Worm (Caenorhabditis elegans): ENCODE data around the gene C33D9.10.

C33D9.10 gene

ce11 chrIV:8762471-8762870 is 25.5 kb downstream of the C33D9.10 start:
- TF ChIP-seq ref-1 (GFP tag; conservative IDR thresholded peaks at IDR 0.05), result no peak
- peak; percentile 47 for TF ChIP-seq cog-1 (tag; optimal IDR thresholded peaks at IDR 0.05)
- no peak for TF ChIP-seq med-1 (GFP tag; optimal IDR thresholded peaks at IDR 0.05; ENCODE audit: insufficient read depth)
- no peak for TF ChIP-seq flt-1 (GFP tag; IDR thresholded peaks at IDR 0.05)
- no peak for TF ChIP-seq klf-2 (GFP tag; conservative IDR thresholded peaks at IDR 0.05)
- TF ChIP-seq ztf-23 (GFP tag; IDR thresholded peaks at IDR 0.05), result no peak
- TF ChIP-seq T22C8.4 (GFP tag; IDR thresholded peaks at IDR 0.05), result peak; percentile 74
- no peak for TF ChIP-seq tab-1 (GFP tag; IDR thresholded peaks at IDR 0.05)
- TF ChIP-seq ztf-29 (GFP tag; IDR thresholded peaks at IDR 0.05), result no peak

ce11 chrIV:8761896-8762295 is 26.1 kb downstream of the C33D9.10 start, which contains the start of the genes F20C5.11 and klp-11:
Gene F20C5.11, minus strand, starts transcription at chrIV:8761996.
Gene klp-11, minus strand, starts transcription at chrIV:8762066.
- TF ChIP-seq tab-1 (GFP tag; IDR thresholded peaks at IDR 0.05) (no peak), T22C8.4 (GFP tag; IDR thresholded peaks at IDR 0.05) (no peak), ztf-29 (GFP tag; IDR thresholded peaks at IDR 0.05) (no peak), med-1 (GFP tag; optimal IDR thresholded peaks at IDR 0.05; ENCODE audit: insufficient read depth) (no peak), cog-1 (tag; optimal IDR thresholded peaks at IDR 0.05) (no peak), klf-2 (GFP tag; conservative IDR thresholded peaks at IDR 0.05) (no peak), ref-1 (GFP tag; conservative IDR thresholded peaks at IDR 0.05) (no peak), ztf-23 (GFP tag; IDR thresholded peaks at IDR 0.05) (no peak), flt-1 (GFP tag; IDR thresholded peaks at IDR 0.05) (no peak)

ce11 chrIV:8758620-8759019 is 29.3 kb downstream of the C33D9.10 start:
- TF ChIP-seq cog-1 (tag; optimal IDR thresholded peaks at IDR 0.05), result no peak
- TF ChIP-seq ref-1 (GFP tag; conservative IDR thresholded peaks at IDR 0.05), result no peak
- no peak for TF ChIP-seq med-1 (GFP tag; optimal IDR thresholded peaks at IDR 0.05; ENCODE audit: insufficient read depth)
- no peak for TF ChIP-seq T22C8.4 (GFP tag; IDR thresholded peaks at IDR 0.05)
- TF ChIP-seq klf-2 (GFP tag; conservative IDR thresholded peaks at IDR 0.05), result no peak
- no peak for TF ChIP-seq ztf-29 (GFP tag; IDR thresholded peaks at IDR 0.05)
- no peak for TF ChIP-seq flt-1 (GFP tag; IDR thresholded peaks at IDR 0.05)

ce11 chrIV:8757729-8758128 is 30.2 kb downstream of the C33D9.10 start:
- TF ChIP-seq T22C8.4 (GFP tag; IDR thresholded peaks at IDR 0.05) (no peak), med-1 (GFP tag; optimal IDR thresholded peaks at IDR 0.05; ENCODE audit: insufficient read depth) (no peak), flt-1 (GFP tag; IDR thresholded peaks at IDR 0.05) (no peak), cog-1 (tag; optimal IDR thresholded peaks at IDR 0.05) (no peak), klf-2 (GFP tag; conservative IDR thresholded peaks at IDR 0.05) (no peak), tab-1 (GFP tag; IDR thresholded peaks at IDR 0.05) (no peak), ref-1 (GFP tag; conservative IDR thresholded peaks at IDR 0.05) (no peak), ztf-23 (GFP tag; IDR thresholded peaks at IDR 0.05) (no peak), ztf-29 (GFP tag; IDR thresholded peaks at IDR 0.05) (no peak)

- no peak for TF ChIP-seq flt-1 (GFP tag; IDR thresholded peaks at IDR 0.05)
- TF ChIP-seq tab-1 (GFP tag; IDR thresholded peaks at IDR 0.05), result no peak
- no peak for TF ChIP-seq T22C8.4 (GFP tag; IDR thresholded peaks at IDR 0.05)
- TF ChIP-seq klf-2 (GFP tag; conservative IDR thresholded peaks at IDR 0.05), result no peak
- TF ChIP-seq ztf-29 (GFP tag; IDR thresholded peaks at IDR 0.05), result no peak
- TF ChIP-seq med-1 (GFP tag; optimal IDR thresholded peaks at IDR 0.05; ENCODE audit: insufficient read depth), result no peak
- no peak for TF ChIP-seq ref-1 (GFP tag; conservative IDR thresholded peaks at IDR 0.05)
- TF ChIP-seq ztf-23 (GFP tag; IDR thresholded peaks at IDR 0.05), result no peak
- no peak for TF ChIP-seq cog-1 (tag; optimal IDR thresholded peaks at IDR 0.05)
Measured at ce11 chrIV:8754727-8755126, 33.2 kb downstream of the C33D9.10 start, which contains the start of gene elli-1. Gene elli-1, minus strand, starts transcription at chrIV:8754827.

ce11 chrIV:8754146-8754545 is 33.8 kb downstream of the C33D9.10 start:
- no peak for TF ChIP-seq flt-1 (GFP tag; IDR thresholded peaks at IDR 0.05)
- no peak for TF ChIP-seq T22C8.4 (GFP tag; IDR thresholded peaks at IDR 0.05)
- TF ChIP-seq klf-2 (GFP tag; conservative IDR thresholded peaks at IDR 0.05), result no peak
- no peak for TF ChIP-seq tab-1 (GFP tag; IDR thresholded peaks at IDR 0.05)
- no peak for TF ChIP-seq ztf-23 (GFP tag; IDR thresholded peaks at IDR 0.05)
- TF ChIP-seq ztf-29 (GFP tag; IDR thresholded peaks at IDR 0.05), result no peak
- no peak for TF ChIP-seq cog-1 (tag; optimal IDR thresholded peaks at IDR 0.05)
- TF ChIP-seq med-1 (GFP tag; optimal IDR thresholded peaks at IDR 0.05; ENCODE audit: insufficient read depth), result no peak
- no peak for TF ChIP-seq ref-1 (GFP tag; conservative IDR thresholded peaks at IDR 0.05)

- TF ChIP-seq ztf-23 (GFP tag; IDR thresholded peaks at IDR 0.05) (no peak), klf-2 (GFP tag; conservative IDR thresholded peaks at IDR 0.05) (no peak), ztf-29 (GFP tag; IDR thresholded peaks at IDR 0.05) (no peak), ref-1 (GFP tag; conservative IDR thresholded peaks at IDR 0.05) (no peak), cog-1 (tag; optimal IDR thresholded peaks at IDR 0.05) (no peak), T22C8.4 (GFP tag; IDR thresholded peaks at IDR 0.05) (no peak), med-1 (GFP tag; optimal IDR thresholded peaks at IDR 0.05; ENCODE audit: insufficient read depth) (no peak), tab-1 (GFP tag; IDR thresholded peaks at IDR 0.05) (no peak), flt-1 (GFP tag; IDR thresholded peaks at IDR 0.05) (no peak)
Measured at ce11 chrIV:8752492-8752891, 35.5 kb downstream of the C33D9.10 start.

ce11 chrIV:8748967-8749366 is 39.0 kb downstream of the C33D9.10 start:
- no peak for TF ChIP-seq flt-1 (GFP tag; IDR thresholded peaks at IDR 0.05)
- TF ChIP-seq ztf-29 (GFP tag; IDR thresholded peaks at IDR 0.05), result no peak
- TF ChIP-seq ref-1 (GFP tag; conservative IDR thresholded peaks at IDR 0.05), result no peak
- TF ChIP-seq T22C8.4 (GFP tag; IDR thresholded peaks at IDR 0.05), result no peak
- no peak for TF ChIP-seq ztf-23 (GFP tag; IDR thresholded peaks at IDR 0.05)
- no peak for TF ChIP-seq tab-1 (GFP tag; IDR thresholded peaks at IDR 0.05)
- TF ChIP-seq klf-2 (GFP tag; conservative IDR thresholded peaks at IDR 0.05), result no peak
- TF ChIP-seq med-1 (GFP tag; optimal IDR thresholded peaks at IDR 0.05; ENCODE audit: insufficient read depth), result no peak
- no peak for TF ChIP-seq cog-1 (tag; optimal IDR thresholded peaks at IDR 0.05)

ce11 chrIV:8745591-8746302 is 42.2 kb downstream of the C33D9.10 start, which contains the start of the genes F20C5.7 and parg-1:
Gene F20C5.7, minus strand, starts transcription at chrIV:8745691.
Gene parg-1, plus strand, starts transcription at chrIV:8746252.
- TF ChIP-seq flt-1 (GFP tag; IDR thresholded peaks at IDR 0.05) (no peak), klf-2 (GFP tag; conservative IDR thresholded peaks at IDR 0.05) (no peak), ref-1 (GFP tag; conservative IDR thresholded peaks at IDR 0.05) (no peak), med-1 (GFP tag; optimal IDR thresholded peaks at IDR 0.05; ENCODE audit: insufficient read depth) (no peak), tab-1 (GFP tag; IDR thresholded peaks at IDR 0.05) (no peak), ztf-23 (GFP tag; IDR thresholded peaks at IDR 0.05) (no peak), cog-1 (tag; optimal IDR thresholded peaks at IDR 0.05) (no peak), T22C8.4 (GFP tag; IDR thresholded peaks at IDR 0.05) (no peak), ztf-29 (GFP tag; IDR thresholded peaks at IDR 0.05) (no peak)
